Worm (Caenorhabditis elegans) whole organism, mixed stage, embryonic: Measurements from ENCODE around the gene F09F9.3.

Source experiments
- blmp-1 ChIP-seq: fragments of 150-350 bp; optimal IDR thresholded peaks from 2 replicates; lab custom pipeline; 2014; ENCODE audit warnings: missing biosample characterization, missing genetic modification characterization
- ces-1 ChIP-seq: fragments of 150-350 bp; optimal IDR thresholded peaks from 2 replicates; lab custom pipeline; 2014; ENCODE audit warnings: missing biosample characterization, missing genetic modification reagents, missing genetic modification characterization
- drap-1 ChIP-seq: fragments of 200-800 bp; sonication (Bioruptor generic); optimal IDR thresholded peaks from 3 replicates; lab custom pipeline; 2018; ENCODE audit warnings: mild to moderate bottlenecking, missing genetic modification characterization, missing compliant biosample characterization
- elt-3 ChIP-seq: fragments of 150-350 bp; optimal IDR thresholded peaks from 2 replicates; lab custom pipeline; 2014; ENCODE audit warnings: missing biosample characterization, missing genetic modification characterization
- ham-2 ChIP-seq: fragments of 200-800 bp; sonication (Bioruptor generic); optimal IDR thresholded peaks from 2 replicates; lab custom pipeline; 2018; ENCODE audit warnings: mild to moderate bottlenecking, missing genetic modification characterization, missing compliant biosample characterization
- lin-13 ChIP-seq: fragments of 150-350 bp; optimal IDR thresholded peaks from 2 replicates; lab custom pipeline; 2014; ENCODE audit warnings: missing biosample characterization, missing genetic modification characterization
- mep-1 ChIP-seq: fragments of 150-350 bp; optimal IDR thresholded peaks from 2 replicates; lab custom pipeline; 2017; ENCODE audit warnings: missing biosample characterization, missing genetic modification reagents, missing genetic modification characterization, inconsistent platforms
- nhr-237 ChIP-seq: fragments of 150-350 bp; optimal IDR thresholded peaks from 2 replicates; lab custom pipeline; 2014; ENCODE audit warnings: missing biosample characterization, missing genetic modification characterization
- nhr-28 ChIP-seq: fragments of 150-350 bp; optimal IDR thresholded peaks from 2 replicates; lab custom pipeline; 2014; ENCODE audit warnings: missing biosample characterization, missing genetic modification characterization
- nhr-76 ChIP-seq: sonication (generic microtip); optimal IDR thresholded peaks from 2 replicates; lab custom pipeline; 2017; ENCODE audit warnings: missing biosample characterization, missing genetic modification characterization
- unc-120 ChIP-seq: sonication (generic microtip); optimal IDR thresholded peaks from 2 replicates; lab custom pipeline; 2017; ENCODE audit warnings: missing genetic modification characterization, missing compliant biosample characterization; ENCODE audit not compliant: poor library complexity, severe bottlenecking
- zip-8 ChIP-seq: fragments of 150-350 bp; optimal IDR thresholded peaks from 2 replicates; lab custom pipeline; 2014; ENCODE audit warnings: missing biosample characterization, missing genetic modification characterization

- TF ChIP-seq nhr-28 (tag; lab: Kevin White, UChicago) (no peak), mep-1 (tag; lab: Kevin White, UChicago) (no peak), zip-8 (tag; lab: Kevin White, UChicago) (no peak), unc-120 (no peak), ces-1 (GFP tag; lab: Kevin White, UChicago) (no peak), ham-2 (no peak), blmp-1 (tag; lab: Kevin White, UChicago) (no peak), nhr-76 (tag; lab: Kevin White, UChicago) (no peak), elt-3 (tag; lab: Kevin White, UChicago) (no peak), drap-1 (GFP tag; lab: Kevin White, UChicago) (no peak), nhr-237 (tag; lab: Kevin White, UChicago) (no peak), lin-13 (tag; lab: Kevin White, UChicago) (no peak)
Measured at ce11 chrX:4142202-4142601, 21.4 kb upstream of the F09F9.3 start.
